Fruit fly (Drosophila melanogaster) whole organism, pupa: ENCODE results near the gene CG3513.

Experiments used
- CG13204 ChIP-seq: fragments of 200-800 bp; sonication (Bioruptor generic); optimal IDR thresholded peaks from 2 replicates; lab custom pipeline; 2018; ENCODE audit warnings: missing biosample characterization, mild to moderate bottlenecking, missing genetic modification characterization, moderate library complexity
- CG15710 ChIP-seq: fragments of 200-800 bp; sonication (Bioruptor generic); optimal IDR thresholded peaks from 2 replicates; lab custom pipeline; 2018; ENCODE audit warnings: missing biosample characterization, mild to moderate bottlenecking, missing genetic modification characterization, moderate library complexity
- CG4496 ChIP-seq: fragments of 200-800 bp; sonication (Bioruptor generic); IDR thresholded peaks from 3 replicates; pipeline ENCODE4 v1.3.6; 2022; ENCODE audit warnings: missing biosample characterization, missing genetic modification characterization
- CG9948 ChIP-seq: fragments of 200-800 bp; sonication (Bioruptor generic); optimal IDR thresholded peaks from 2 replicates; lab custom pipeline; 2018; ENCODE audit warnings: missing biosample characterization, mild to moderate bottlenecking, missing genetic modification characterization, moderate library complexity
- D1 ChIP-seq: fragments of 200-800 bp; sonication (Bioruptor generic); optimal IDR thresholded peaks from 2 replicates; lab custom pipeline; 2018; ENCODE audit warnings: missing biosample characterization, mild to moderate bottlenecking, missing genetic modification characterization, moderate library complexity
- EcR ChIP-seq: fragments of 200-800 bp; sonication (Bioruptor generic); optimal IDR thresholded peaks from 3 replicates; lab custom pipeline; 2019; ENCODE audit warnings: missing biosample characterization, missing genetic modification characterization, mild to moderate bottlenecking, moderate library complexity, missing genetic modification reagents
- Pif1B ChIP-seq: fragments of 200-800 bp; sonication (Bioruptor generic); optimal IDR thresholded peaks from 3 replicates; lab custom pipeline; 2016; ENCODE audit warnings: missing biosample characterization, missing genetic modification characterization
- Snoo ChIP-seq: fragments of 200-800 bp; sonication (Bioruptor generic); optimal IDR thresholded peaks from 3 replicates; lab custom pipeline; 2017; ENCODE audit warnings: missing biosample characterization, mild to moderate bottlenecking, missing genetic modification characterization, inconsistent platforms
- fd96Ca ChIP-seq: fragments of 200-800 bp; sonication (Bioruptor generic); IDR thresholded peaks from 3 replicates; pipeline ENCODE4 v1.3.6; 2022; ENCODE audit warnings: missing biosample characterization, missing genetic modification characterization
- gl ChIP-seq: fragments of 200-800 bp; sonication (Bioruptor generic); optimal IDR thresholded peaks from 2 replicates; lab custom pipeline; 2018; ENCODE audit warnings: missing biosample characterization, mild to moderate bottlenecking, missing genetic modification characterization

DNA sequence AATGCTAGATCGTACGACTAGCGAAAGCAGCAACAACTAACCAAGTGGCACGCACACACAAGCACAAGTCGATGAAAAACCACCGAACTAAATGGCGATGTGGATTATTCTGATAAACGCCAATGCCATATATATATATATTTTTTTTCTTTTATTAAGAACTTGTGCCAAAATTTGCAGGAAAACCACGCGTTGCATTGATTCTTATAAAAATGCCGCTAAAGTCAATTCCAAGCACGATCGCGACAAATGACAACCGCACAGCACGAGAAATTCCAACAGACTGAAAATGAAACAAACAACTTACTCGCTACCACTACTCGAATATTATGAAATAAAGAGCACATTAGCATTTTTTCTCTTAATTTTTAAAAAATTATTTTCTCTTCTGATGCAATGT lies 36.3 kb downstream of the CG3513 start, which contains the start of gene for:
- TF ChIP-seq CG4496 (GFP tag; lab: Robert Waterston, UW) (no peak), D1 (tag; lab: Kevin White, UChicago) (no peak), CG9948 (no peak), Snoo (tag; lab: Kevin White, UChicago) (no peak), fd96Ca (GFP tag; lab: Robert Waterston, UW) (no peak), CG13204 (GFP tag; lab: Kevin White, UChicago) (no peak), EcR (GFP tag; lab: Kevin White, UChicago) (no peak), gl (tag; lab: Kevin White, UChicago) (no peak), Pif1B (GFP tag; lab: Kevin White, UChicago) (no peak), CG15710 (no peak)
